Worm (Caenorhabditis elegans) whole organism, mixed stage, embryonic: ENCODE measurements around the gene str-159.

Source experiments
- bed-3 ChIP-seq: fragments of 200-800 bp; sonication (Bioruptor generic); optimal IDR thresholded peaks from 3 replicates; lab custom pipeline; 2018; ENCODE audit warnings: mild to moderate bottlenecking, missing genetic modification characterization, moderate library complexity, missing compliant biosample characterization
- blmp-1 ChIP-seq: fragments of 150-350 bp; optimal IDR thresholded peaks from 2 replicates; lab custom pipeline; 2014; ENCODE audit warnings: missing biosample characterization, missing genetic modification characterization
- ceh-43 ChIP-seq: fragments of 200-800 bp; sonication (Bioruptor generic); optimal IDR thresholded peaks from 2 replicates; lab custom pipeline; 2018; ENCODE audit warnings: mild to moderate bottlenecking, missing genetic modification characterization, moderate library complexity, missing compliant biosample characterization
- nhr-12 ChIP-seq: fragments of 150-350 bp; optimal IDR thresholded peaks from 2 replicates; lab custom pipeline; 2014; ENCODE audit warnings: missing biosample characterization, missing genetic modification characterization
- nhr-237 ChIP-seq: fragments of 150-350 bp; optimal IDR thresholded peaks from 2 replicates; lab custom pipeline; 2014; ENCODE audit warnings: missing biosample characterization, missing genetic modification characterization
- nhr-28 ChIP-seq: fragments of 150-350 bp; optimal IDR thresholded peaks from 2 replicates; lab custom pipeline; 2014; ENCODE audit warnings: missing biosample characterization, missing genetic modification characterization
- pha-4 ChIP-seq: fragments of 150-350 bp; optimal IDR thresholded peaks from 2 replicates; lab custom pipeline; 2018; ENCODE audit warnings: missing biosample characterization, missing genetic modification reagents, missing genetic modification characterization

DNA sequence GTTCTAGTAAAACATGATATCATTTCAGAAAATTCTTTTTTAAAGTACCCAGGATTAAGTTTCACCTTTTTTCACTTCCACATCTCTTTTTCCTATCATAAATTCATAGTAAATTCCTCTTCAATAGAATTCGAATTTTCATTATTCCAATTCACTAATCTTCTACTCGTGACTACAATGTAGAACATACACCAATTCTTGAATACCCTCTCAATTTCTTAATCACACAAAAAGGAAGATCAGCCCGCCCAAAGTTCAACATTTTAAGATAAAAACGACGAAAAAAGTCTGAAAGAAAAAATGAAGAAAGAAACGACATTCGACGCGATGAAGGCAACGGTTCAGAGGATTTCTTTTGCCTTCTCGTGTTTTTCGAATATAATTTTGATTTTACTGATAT lies 44.7 kb downstream of the str-159 start, which contains the start of gene str-163:
- TF ChIP-seq nhr-237 (no peak), ceh-43 (GFP tag; lab: Kevin White, UChicago) (no peak), nhr-28 (tag; lab: Kevin White, UChicago) (no peak), pha-4 (tag; lab: Kevin White, UChicago) (no peak), nhr-12 (tag; lab: Kevin White, UChicago) (no peak), bed-3 (GFP tag; lab: Kevin White, UChicago) (no peak), blmp-1 (no peak)
